Fruit fly (Drosophila melanogaster) whole organism, embryonic: ENCODE results near the gene Syx8.

Experiments used
- B-H2 ChIP-seq: fragments of 200-800 bp; sonication (Bioruptor generic); optimal IDR thresholded peaks from 2 replicates; lab custom pipeline; 2018; ENCODE audit warnings: missing biosample characterization, mild to moderate bottlenecking, missing genetic modification characterization
- CG10274 ChIP-seq: fragments of 200-800 bp; sonication (Bioruptor generic); optimal IDR thresholded peaks from 3 replicates; lab custom pipeline; 2017; ENCODE audit warnings: missing biosample characterization, mild to moderate bottlenecking, missing genetic modification characterization
- CG10431 ChIP-seq: fragments of 200-800 bp; sonication (Bioruptor generic); optimal IDR thresholded peaks from 3 replicates; lab custom pipeline; 2018; ENCODE audit warnings: missing biosample characterization, mild to moderate bottlenecking, missing genetic modification characterization
- CG10543 ChIP-seq: fragments of 200-800 bp; sonication (Bioruptor generic); optimal IDR thresholded peaks from 3 replicates; lab custom pipeline; 2017; ENCODE audit warnings: missing biosample characterization, mild to moderate bottlenecking, missing genetic modification characterization, moderate library complexity
- CG10654 ChIP-seq: fragments of 200-800 bp; sonication (Bioruptor generic); optimal IDR thresholded peaks from 2 replicates; lab custom pipeline; 2016; ENCODE audit warnings: missing biosample characterization, missing genetic modification characterization
- CG11085 ChIP-seq: fragments of 200-800 bp; sonication (Bioruptor generic); IDR thresholded peaks from 2 replicates; pipeline ENCODE4 v1.3.6; 2022; ENCODE audit warnings: missing biosample characterization, missing genetic modification characterization
- CG12104 ChIP-seq: fragments of 200-800 bp; sonication (Bioruptor generic); optimal IDR thresholded peaks from 3 replicates; lab custom pipeline; 2016; ENCODE audit warnings: missing biosample characterization, missing genetic modification characterization
- CG12155 ChIP-seq: fragments of 200-800 bp; sonication (Bioruptor generic); optimal IDR thresholded peaks from 3 replicates; lab custom pipeline; 2016; ENCODE audit warnings: missing biosample characterization, missing genetic modification characterization
- CG12659 ChIP-seq: fragments of 200-800 bp; sonication (Bioruptor generic); optimal IDR thresholded peaks from 3 replicates; lab custom pipeline; 2017; ENCODE audit warnings: mild to moderate bottlenecking, missing biosample characterization, missing genetic modification reagents, missing genetic modification characterization
- CG13624 ChIP-seq: fragments of 200-800 bp; sonication (Bioruptor generic); optimal IDR thresholded peaks from 2 replicates; lab custom pipeline; 2016; ENCODE audit warnings: missing biosample characterization, missing genetic modification characterization
- CG14050 ChIP-seq: fragments of 200-800 bp; sonication (Bioruptor generic); IDR thresholded peaks from 3 replicates; pipeline ENCODE4 v1.3.6; 2022; ENCODE audit warnings: missing biosample characterization, missing genetic modification characterization
- CG14710 ChIP-seq: fragments of 200-800 bp; sonication (Bioruptor generic); optimal IDR thresholded peaks from 3 replicates; lab custom pipeline; 2019; ENCODE audit warnings: missing biosample characterization, mild to moderate bottlenecking, missing genetic modification characterization, moderate library complexity
- CG16863 ChIP-seq: fragments of 200-800 bp; sonication (Bioruptor generic); optimal IDR thresholded peaks from 3 replicates; lab custom pipeline; 2016; ENCODE audit warnings: missing biosample characterization, missing genetic modification characterization
- CG17385 ChIP-seq: fragments of 200-800 bp; sonication (Bioruptor generic); optimal IDR thresholded peaks from 3 replicates; lab custom pipeline; 2018; ENCODE audit warnings: missing biosample characterization, mild to moderate bottlenecking, missing genetic modification characterization
- CG17829 ChIP-seq: fragments of 200-800 bp; optimal IDR thresholded peaks from 2 replicates; lab custom pipeline; 2019; ENCODE audit warnings: missing biosample characterization, mild to moderate bottlenecking, missing genetic modification characterization, moderate library complexity
- CG18011 ChIP-seq: fragments of 200-800 bp; sonication (Bioruptor generic); optimal IDR thresholded peaks from 2 replicates; lab custom pipeline; 2017; ENCODE audit warnings: missing biosample characterization, missing genetic modification characterization, mild to moderate bottlenecking, moderate library complexity, missing genotype
- CG30020 ChIP-seq: fragments of 200-800 bp; optimal IDR thresholded peaks from 2 replicates; lab custom pipeline; 2019; ENCODE audit warnings: missing biosample characterization, mild to moderate bottlenecking, missing genetic modification characterization, moderate library complexity
- CG3163 ChIP-seq: fragments of 200-800 bp; sonication (Bioruptor generic); optimal IDR thresholded peaks from 3 replicates; lab custom pipeline; 2016; ENCODE audit warnings: missing biosample characterization, missing genetic modification characterization
- CG4360 ChIP-seq: fragments of 200-800 bp; sonication (Bioruptor generic); IDR thresholded peaks from 2 replicates; pipeline ENCODE4 v1.3.6; 2022; ENCODE audit warnings: missing biosample characterization, missing genetic modification characterization
- CG4404 ChIP-seq: fragments of 200-800 bp; sonication (Bioruptor generic); IDR thresholded peaks from 2 replicates; pipeline ENCODE4 v1.3.6; 2022; ENCODE audit warnings: missing biosample characterization, missing genetic modification characterization
- CG4617 ChIP-seq: fragments of 200-800 bp; sonication (Bioruptor generic); optimal IDR thresholded peaks from 3 replicates; lab custom pipeline; 2016; ENCODE audit warnings: missing biosample characterization, missing genetic modification characterization, borderline replicate concordance
- CG4854 ChIP-seq: fragments of 200-800 bp; sonication (Bioruptor generic); optimal IDR thresholded peaks from 2 replicates; lab custom pipeline; 2016; ENCODE audit warnings: missing biosample characterization, missing genetic modification characterization, inconsistent platforms
- CG5180 ChIP-seq: fragments of 200-800 bp; sonication (Bioruptor generic); optimal IDR thresholded peaks from 3 replicates; lab custom pipeline; 2017; ENCODE audit warnings: missing biosample characterization, missing genetic modification characterization, mild to moderate bottlenecking, moderate library complexity, missing genetic modification reagents
- CG6689 ChIP-seq: fragments of 200-800 bp; sonication (Bioruptor generic); IDR thresholded peaks from 2 replicates; pipeline ENCODE4 v1.3.6; 2022; ENCODE audit warnings: missing biosample characterization, missing genetic modification characterization
- CG7372 ChIP-seq: fragments of 200-800 bp; sonication (Bioruptor generic); IDR thresholded peaks from 2 replicates; pipeline ENCODE4 v1.3.6; 2022; ENCODE audit warnings: missing biosample characterization, missing genetic modification characterization
- CG9727 ChIP-seq: fragments of 200-800 bp; sonication (Bioruptor generic); optimal IDR thresholded peaks from 3 replicates; lab custom pipeline; 2017; ENCODE audit warnings: missing biosample characterization, mild to moderate bottlenecking, missing genetic modification characterization
- D19A ChIP-seq: fragments of 200-800 bp; optimal IDR thresholded peaks from 3 replicates; lab custom pipeline; 2019; ENCODE audit warnings: missing biosample characterization, mild to moderate bottlenecking, missing genetic modification characterization, moderate library complexity
- D19B ChIP-seq: fragments of 200-800 bp; sonication (Bioruptor generic); optimal IDR thresholded peaks from 2 replicates; lab custom pipeline; 2017; ENCODE audit warnings: missing biosample characterization, mild to moderate bottlenecking, missing genetic modification characterization
- Dll ChIP-seq: fragments of 200-800 bp; sonication (Bioruptor generic); IDR thresholded peaks from 4 replicates; pipeline ENCODE4 v1.3.6; 2022; ENCODE audit warnings: missing biosample characterization, missing genetic modification characterization; ENCODE audit not compliant: partially characterized antibody
- Doc2 ChIP-seq: fragments of 200-800 bp; sonication (Bioruptor generic); IDR thresholded peaks from 2 replicates; pipeline ENCODE4 v1.3.6; 2022; ENCODE audit warnings: missing biosample characterization, missing genetic modification characterization
- Nf-YC ChIP-seq: fragments of 200-800 bp; optimal IDR thresholded peaks from 3 replicates; lab custom pipeline; 2019; ENCODE audit warnings: missing biosample characterization, mild to moderate bottlenecking, missing genetic modification characterization, moderate library complexity
- Poxn ChIP-seq: fragments of 200-800 bp; sonication (Bioruptor generic); IDR thresholded peaks from 2 replicates; pipeline ENCODE4 v1.3.6; 2022; ENCODE audit warnings: missing biosample characterization, missing genetic modification characterization
- Usf ChIP-seq: fragments of 200-800 bp; sonication (Bioruptor generic); optimal IDR thresholded peaks from 2 replicates; lab custom pipeline; 2017; ENCODE audit warnings: missing genotype, missing biosample characterization, missing genetic modification characterization
- bowl ChIP-seq: fragments of 200-800 bp; sonication (Bioruptor generic); IDR thresholded peaks from 2 replicates; pipeline ENCODE4 v1.3.6; 2022; ENCODE audit warnings: missing biosample characterization, missing genetic modification characterization
- bsh ChIP-seq, 2 experiments: fragments of 200-800 bp; sonication (Bioruptor generic); optimal IDR thresholded peaks; 2 replicates each; lab custom pipeline; 2017 to 2018; ENCODE audit warnings: mild to moderate bottlenecking in 2 of 2, missing biosample characterization in 2 of 2, missing genetic modification characterization in 2 of 2, moderate library complexity in 1 of 2
- btn ChIP-seq: fragments of 200-800 bp; sonication (Bioruptor generic); optimal IDR thresholded peaks from 2 replicates; lab custom pipeline; 2016; ENCODE audit warnings: missing biosample characterization, missing genetic modification characterization
- croc ChIP-seq: fragments of 200-800 bp; sonication (Bioruptor generic); conservative IDR thresholded peaks from 3 replicates; pipeline ENCODE4 v1.3.6; 2022; ENCODE audit warnings: missing biosample characterization, missing genetic modification characterization
- dan ChIP-seq: fragments of 200-800 bp; sonication (Bioruptor generic); IDR thresholded peaks from 2 replicates; pipeline ENCODE4 v1.3.6; 2022; ENCODE audit warnings: missing biosample characterization, missing genetic modification characterization
- fd64A ChIP-seq: fragments of 200-800 bp; sonication (Bioruptor generic); optimal IDR thresholded peaks from 3 replicates; lab custom pipeline; 2018; ENCODE audit warnings: missing biosample characterization, mild to moderate bottlenecking, missing genetic modification characterization
- fru ChIP-seq: fragments of >200 bp; optimal IDR thresholded peaks from 2 replicates; lab custom pipeline; 2017
- kah ChIP-seq: fragments of 200-800 bp; sonication (Bioruptor generic); optimal IDR thresholded peaks from 2 replicates; lab custom pipeline; 2018; ENCODE audit warnings: missing biosample characterization, mild to moderate bottlenecking, missing genetic modification characterization
- odd ChIP-seq: fragments of 200-800 bp; sonication (Bioruptor generic); optimal IDR thresholded peaks from 2 replicates; lab custom pipeline; 2017; ENCODE audit warnings: missing biosample characterization, mild to moderate bottlenecking, missing genetic modification characterization
- pho ChIP-seq: fragments of 200-800 bp; sonication (Bioruptor generic); optimal IDR thresholded peaks from 2 replicates; lab custom pipeline; 2016; ENCODE audit warnings: missing biosample characterization, missing genetic modification characterization
- salm ChIP-seq: fragments of 200-800 bp; sonication (Bioruptor generic); optimal IDR thresholded peaks from 2 replicates; lab custom pipeline; 2018; ENCODE audit warnings: missing biosample characterization, mild to moderate bottlenecking, missing genetic modification characterization
- sc ChIP-seq, 3 experiments: fragments of >200 bp in 2 of 3; fragments of 200-800 bp in 1 of 3; sonication (Bioruptor generic) in 1 of 3; optimal IDR thresholded peaks; 2 replicates in 2 of 3; 3 replicates in 1 of 3; lab custom pipeline; 2017; ENCODE audit warnings: mild to moderate bottlenecking in 1 of 3, missing biosample characterization in 1 of 3, missing genetic modification characterization in 1 of 3, missing genetic modification reagents in 1 of 3
- toy ChIP-seq: fragments of 200-800 bp; sonication (Bioruptor generic); IDR thresholded peaks from 2 replicates; pipeline ENCODE4 v1.3.6; 2022; ENCODE audit warnings: missing biosample characterization, missing genetic modification characterization
- trem ChIP-seq: fragments of 200-800 bp; optimal IDR thresholded peaks from 3 replicates; lab custom pipeline; 2019; ENCODE audit warnings: missing biosample characterization, mild to moderate bottlenecking, missing genetic modification characterization, moderate library complexity
- ttk ChIP-seq: fragments of 200-800 bp; sonication (Bioruptor generic); IDR thresholded peaks from 2 replicates; pipeline ENCODE4 v2.1.2; 2022; ENCODE audit warnings: missing biosample characterization, missing genetic modification characterization
- tx ChIP-seq: fragments of 200-800 bp; sonication (Bioruptor generic); optimal IDR thresholded peaks from 2 replicates; lab custom pipeline; 2016; ENCODE audit warnings: missing biosample characterization, missing genetic modification characterization
- wek ChIP-seq: fragments of 200-800 bp; sonication (Bioruptor generic); optimal IDR thresholded peaks from 3 replicates; lab custom pipeline; 2018; ENCODE audit warnings: missing biosample characterization, mild to moderate bottlenecking, missing genetic modification characterization, moderate library complexity
- wor ChIP-seq: fragments of 200-800 bp; sonication (Bioruptor generic); IDR thresholded peaks from 2 replicates; pipeline ENCODE4 v1.3.6; 2022; ENCODE audit warnings: missing biosample characterization, missing genetic modification characterization

Syx8 gene

DNA sequence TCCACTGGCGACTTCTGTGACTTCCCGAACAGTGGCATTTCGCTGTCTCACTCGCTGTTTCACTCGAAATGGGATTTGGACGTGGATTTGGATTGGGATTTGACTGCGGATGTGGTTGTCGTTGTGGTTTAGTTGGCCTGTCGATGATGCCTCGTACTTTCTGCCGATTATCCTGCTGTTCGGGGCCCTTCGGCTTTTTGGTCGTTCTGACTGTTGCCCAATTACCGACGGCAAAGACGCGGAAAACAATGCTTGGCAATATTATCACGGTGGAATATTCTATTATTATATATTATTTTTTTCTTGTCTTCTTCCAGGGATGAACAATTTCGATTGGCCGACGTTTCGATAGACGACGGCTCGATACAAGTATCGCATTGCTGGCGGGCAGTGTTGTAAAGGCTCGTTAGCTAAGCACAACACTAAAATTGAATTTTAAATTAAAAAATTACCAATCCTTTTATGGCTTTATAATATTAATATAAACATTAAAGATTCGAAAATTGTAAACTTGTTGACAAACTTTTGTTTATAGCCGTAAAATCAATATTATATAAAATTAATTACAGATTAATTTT lies 28.4 kb upstream of the Syx8 start, which contains the start of gene Mo25 (continued):
- TF ChIP-seq CG10543 (GFP tag; lab: Kevin White, UChicago), result no peak
- no peak for TF ChIP-seq croc (GFP tag; lab: Robert Waterston, UW)
- no peak for TF ChIP-seq sc (optimal IDR thresholded peaks at IDR 0.05; lab: Kevin White, UChicago)
- TF ChIP-seq sc (GFP tag; optimal IDR thresholded peaks at IDR 0.05; lab: Kevin White, UChicago), result no peak
- TF ChIP-seq pho, result no peak
- no peak for TF ChIP-seq CG9727 (GFP tag; lab: Kevin White, UChicago)
- peak; percentile 59 for TF ChIP-seq Nf-YC (tag; lab: Kevin White, UChicago)
- no peak for TF ChIP-seq wor
- TF ChIP-seq toy (GFP tag; lab: Robert Waterston, UW), result no peak
- peak; percentile 52 for TF ChIP-seq CG30020 (tag; lab: Kevin White, UChicago)
- TF ChIP-seq Dll (GFP tag; lab: Robert Waterston, UW), result peak; percentile 79
- TF ChIP-seq CG11085, result no peak
- no peak for TF ChIP-seq odd
- TF ChIP-seq dan (GFP tag; lab: Robert Waterston, UW), result no peak
- TF ChIP-seq Poxn, result no peak
- TF ChIP-seq fru (lab: Kevin White, UChicago), result no peak
- TF ChIP-seq D19B (GFP tag; lab: Kevin White, UChicago), result no peak
- no peak for TF ChIP-seq CG6689 (GFP tag; lab: Robert Waterston, UW)
- TF ChIP-seq CG13624, result no peak
- no peak for TF ChIP-seq CG18011
- no peak for TF ChIP-seq bowl (GFP tag; lab: Robert Waterston, UW)
- TF ChIP-seq CG4404 (GFP tag; lab: Robert Waterston, UW), result no peak
- no peak for TF ChIP-seq Doc2
- TF ChIP-seq tx, result no peak
- TF ChIP-seq fd64A (GFP tag; lab: Kevin White, UChicago), result no peak
- no peak for TF ChIP-seq ttk
- no peak for TF ChIP-seq CG16863 (GFP tag; lab: Kevin White, UChicago)
- no peak for TF ChIP-seq salm (tag; lab: Kevin White, UChicago)
- peak; percentile 88 for TF ChIP-seq CG12659
- peak; percentile 26 for TF ChIP-seq CG10431 (GFP tag; lab: Kevin White, UChicago)
- peak; percentile 78 for TF ChIP-seq B-H2 (GFP tag; lab: Kevin White, UChicago)
- TF ChIP-seq CG14710 (tag; lab: Kevin White, UChicago), result peak; percentile 71
- TF ChIP-seq CG10654 (GFP tag; lab: Kevin White, UChicago), result no peak
- TF ChIP-seq CG4360 (GFP tag; lab: Robert Waterston, UW), result no peak
- no peak for TF ChIP-seq CG10274
- peak; percentile 34 for TF ChIP-seq D19A (tag; lab: Kevin White, UChicago)
- no peak for TF ChIP-seq CG7372 (GFP tag; lab: Robert Waterston, UW)
- no peak for TF ChIP-seq kah (GFP tag; lab: Kevin White, UChicago)
- no peak for TF ChIP-seq CG3163 (GFP tag; lab: Kevin White, UChicago)
- no peak for TF ChIP-seq CG4854 (GFP tag; lab: Kevin White, UChicago)
- TF ChIP-seq wek, result no peak
- TF ChIP-seq CG5180, result no peak
- peak in 1 of 2 experiments; percentile 18 for TF ChIP-seq bsh (GFP tag; optimal IDR thresholded peaks at IDR 0.05; lab: Kevin White, UChicago)
- TF ChIP-seq CG4617 (GFP tag; lab: Kevin White, UChicago), result peak; percentile 75
- peak; percentile 46 for TF ChIP-seq CG12155
- no peak for TF ChIP-seq Usf (GFP tag; lab: Kevin White, UChicago)
- TF ChIP-seq CG17385 (GFP tag; lab: Kevin White, UChicago), result peak; percentile 44
- TF ChIP-seq btn (GFP tag; lab: Kevin White, UChicago), result no peak
- TF ChIP-seq CG12104 (GFP tag; lab: Kevin White, UChicago), result no peak
- peak; percentile 56 for TF ChIP-seq CG17829 (tag; lab: Kevin White, UChicago)
- peak; percentile 78 for TF ChIP-seq trem (tag; lab: Kevin White, UChicago)
- TF ChIP-seq CG14050 (GFP tag; lab: Robert Waterston, UW), result no peak
